Worm (Caenorhabditis elegans): ENCODE data around the gene fbxb-112.

DNA sequence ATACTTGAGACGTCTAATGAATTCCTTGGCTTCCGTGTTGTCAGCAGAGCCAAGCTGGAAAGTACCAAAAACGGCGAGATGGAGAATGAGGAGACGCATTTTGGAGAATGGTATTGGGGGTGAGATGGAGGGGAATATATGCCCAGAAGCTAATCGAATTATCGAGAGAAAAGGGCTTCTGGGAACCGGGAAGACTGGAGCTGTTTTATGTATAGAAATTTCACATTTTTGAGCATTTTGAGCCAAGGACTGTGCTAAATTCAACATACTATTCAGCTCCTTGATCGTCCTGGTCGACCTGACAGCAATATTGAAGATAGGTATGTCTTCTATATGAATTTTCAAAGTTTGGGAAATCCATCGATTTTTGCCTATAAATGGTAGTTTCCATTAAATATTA is 30.8 kb upstream of the fbxb-112 start, which contains the start of gene C16C8.7:
- TF ChIP-seq tra-4 (tag; optimal IDR thresholded peaks at IDR 0.05) = no peak
- no peak for TF ChIP-seq ama-1 (optimal IDR thresholded peaks at IDR 0.05)
